Worm (Caenorhabditis elegans) whole organism, L4 larva: ENCODE results near the gene C08D8.1.
A peak's percentile ranks its signal among the peaks of the same experiment; 100 is the strongest.

Experiments
- D1046.2 ChIP-seq: fragments of 200-800 bp; sonication (Bioruptor generic); IDR thresholded peaks from 2 replicates; pipeline ENCODE4 v1.3.6; 2022; ENCODE audit warnings: missing genetic modification characterization, missing compliant biosample characterization
- F49E8.2 ChIP-seq: sonication (generic microtip); optimal IDR thresholded peaks from 2 replicates; lab custom pipeline; 2016; ENCODE audit warnings: missing compliant biosample characterization, mild to moderate bottlenecking, missing genetic modification characterization, borderline replicate concordance
- Y5F2A.4 ChIP-seq: fragments of 200-800 bp; sonication (Bioruptor generic); optimal IDR thresholded peaks from 2 replicates; lab custom pipeline; 2018; ENCODE audit warnings: mild to moderate bottlenecking, missing genetic modification characterization, missing compliant biosample characterization
- ZK337.2 ChIP-seq: fragments of 200-800 bp; sonication (Bioruptor generic); IDR thresholded peaks from 2 replicates; pipeline ENCODE4 v1.3.6; 2022; ENCODE audit warnings: missing genetic modification reagents, missing genetic modification characterization, missing compliant biosample characterization
- ZK546.5 ChIP-seq, 2 experiments: sonication (generic microtip); optimal IDR thresholded peaks; 2 replicates each; lab custom pipeline; 2017; ENCODE audit warnings: missing biosample characterization in 2 of 2, missing genetic modification characterization in 2 of 2
- ama-1 ChIP-seq: fragments of 150-350 bp; optimal IDR thresholded peaks from 2 replicates; lab custom pipeline; 2014; ENCODE audit warnings: inconsistent platforms, mixed read lengths
- arid-1 ChIP-seq: fragments of 200-800 bp; sonication (Bioruptor generic); conservative IDR thresholded peaks from 2 replicates; pipeline ENCODE4 v1.3.6; 2022; ENCODE audit warnings: missing genetic modification reagents, missing genetic modification characterization, missing compliant biosample characterization
- ceh-62 ChIP-seq: sonication (generic microtip); optimal IDR thresholded peaks from 2 replicates; lab custom pipeline; 2017; ENCODE audit warnings: missing biosample characterization, missing genetic modification characterization
- ces-1 ChIP-seq: fragments of 150-350 bp; sonication (generic microtip); optimal IDR thresholded peaks from 4 replicates; lab custom pipeline; 2014; ENCODE audit warnings: missing biosample characterization, missing genetic modification reagents, missing genetic modification characterization
- cey-2 ChIP-seq: sonication (generic microtip); optimal IDR thresholded peaks from 3 replicates; lab custom pipeline; 2017; ENCODE audit warnings: missing genetic modification characterization, mild to moderate bottlenecking, missing compliant biosample characterization, antibody characterized with exemption, borderline replicate concordance; ENCODE audit not compliant: insufficient read depth
- daf-16 ChIP-seq, 3 experiments: sonication (generic microtip); optimal IDR thresholded peaks; 2 replicates each; lab custom pipeline; 2016 to 2017; ENCODE audit warnings: missing genetic modification characterization in 3 of 3, missing genetic modification reagents in 3 of 3, mild to moderate bottlenecking in 2 of 3, missing compliant biosample characterization in 2 of 3, missing biosample characterization in 1 of 3, moderate library complexity in 1 of 3
- daf-8 ChIP-seq: fragments of 200-800 bp; sonication (Bioruptor generic); IDR thresholded peaks from 2 replicates; pipeline ENCODE4 v1.3.6; 2022; ENCODE audit warnings: missing genetic modification characterization, missing compliant biosample characterization
- dmd-6 ChIP-seq: fragments of 200-800 bp; sonication (Bioruptor generic); IDR thresholded peaks from 2 replicates; pipeline ENCODE4 v1.3.6; 2022; ENCODE audit warnings: missing genetic modification reagents, missing genetic modification characterization, missing compliant biosample characterization
- dmd-9 ChIP-seq: fragments of 200-800 bp; sonication (Bioruptor generic); IDR thresholded peaks from 2 replicates; pipeline ENCODE4 v1.3.6; 2022; ENCODE audit warnings: missing genetic modification reagents, missing genetic modification characterization, missing compliant biosample characterization
- dve-1 ChIP-seq: sonication (generic microtip); optimal IDR thresholded peaks from 2 replicates; lab custom pipeline; 2017; ENCODE audit warnings: antibody characterized with exemption, mild to moderate bottlenecking, missing genetic modification characterization, missing compliant biosample characterization; ENCODE audit not compliant: insufficient read depth
- egl-27 ChIP-seq: sonication (generic microtip); optimal IDR thresholded peaks from 3 replicates; lab custom pipeline; 2017; ENCODE audit warnings: missing biosample characterization, missing genetic modification reagents, missing genetic modification characterization
- egl-43 ChIP-seq: fragments of 200-800 bp; sonication (Bioruptor generic); IDR thresholded peaks from 2 replicates; pipeline ENCODE4 v1.3.6; 2022; ENCODE audit warnings: missing genetic modification reagents, missing genetic modification characterization, missing compliant biosample characterization
- hif-1 ChIP-seq, 2 experiments: sonication (generic microtip); optimal IDR thresholded peaks; 2 replicates each; lab custom pipeline; 2016 to 2017; ENCODE audit warnings: missing compliant biosample characterization in 2 of 2, missing genetic modification characterization in 2 of 2, missing genetic modification reagents in 2 of 2, missing genotype in 2 of 2, mild to moderate bottlenecking in 1 of 2
- hlh-11 ChIP-seq: fragments of 200-800 bp; sonication (Bioruptor generic); optimal IDR thresholded peaks from 2 replicates; lab custom pipeline; 2018; ENCODE audit warnings: mild to moderate bottlenecking, missing genetic modification characterization, missing compliant biosample characterization
- hlh-30 ChIP-seq: sonication (generic microtip); optimal IDR thresholded peaks from 2 replicates; lab custom pipeline; 2017; ENCODE audit warnings: antibody characterized with exemption, mild to moderate bottlenecking, missing genetic modification characterization, missing compliant biosample characterization; ENCODE audit not compliant: insufficient read depth
- lim-7 ChIP-seq: fragments of 200-800 bp; sonication (Bioruptor generic); IDR thresholded peaks from 2 replicates; pipeline ENCODE4 v1.3.6; 2022; ENCODE audit warnings: missing genetic modification characterization, missing compliant biosample characterization
- lin-13 ChIP-seq: fragments of 150-350 bp; optimal IDR thresholded peaks from 2 replicates; lab custom pipeline; 2014; ENCODE audit warnings: missing biosample characterization, missing genetic modification reagents, missing genetic modification characterization
- lin-29 ChIP-seq: fragments of 200-800 bp; sonication (Bioruptor generic); IDR thresholded peaks from 2 replicates; pipeline ENCODE4 v1.3.6; 2022; ENCODE audit warnings: missing genetic modification reagents, missing genetic modification characterization, missing compliant biosample characterization
- lir-3 ChIP-seq: sonication (generic microtip); optimal IDR thresholded peaks from 2 replicates; lab custom pipeline; 2016; ENCODE audit warnings: mild to moderate bottlenecking, missing genetic modification characterization, missing compliant biosample characterization
- lsy-2 ChIP-seq, 2 experiments: fragments of 150-350 bp in 1 of 2; sonication (generic microtip) in 1 of 2; optimal IDR thresholded peaks; 2 replicates each; lab custom pipeline; 2014 to 2017; ENCODE audit warnings: missing biosample characterization in 2 of 2, missing genetic modification characterization in 2 of 2
- madf-5 ChIP-seq, 2 experiments: fragments of 200-800 bp; sonication (Bioruptor generic); IDR thresholded peaks; 2 replicates each; pipeline ENCODE4 v1.3.6; 2022; ENCODE audit warnings: missing compliant biosample characterization in 2 of 2, missing genetic modification characterization in 2 of 2
- madf-9 ChIP-seq: fragments of 200-800 bp; sonication (Bioruptor generic); conservative IDR thresholded peaks from 2 replicates; pipeline ENCODE4 v1.3.6; 2022; ENCODE audit warnings: missing genetic modification reagents, missing genetic modification characterization, missing compliant biosample characterization
- mxl-3 ChIP-seq: fragments of 200-800 bp; sonication (Bioruptor generic); optimal IDR thresholded peaks from 2 replicates; lab custom pipeline; 2018; ENCODE audit warnings: mild to moderate bottlenecking, missing genetic modification characterization, missing compliant biosample characterization
- nhr-102 ChIP-seq: sonication (generic microtip); optimal IDR thresholded peaks from 2 replicates; lab custom pipeline; 2016; ENCODE audit warnings: mild to moderate bottlenecking, missing genetic modification characterization, moderate library complexity, missing compliant biosample characterization
- nhr-28 ChIP-seq: fragments of 150-350 bp; optimal IDR thresholded peaks from 2 replicates; lab custom pipeline; 2014; ENCODE audit warnings: missing biosample characterization, missing genetic modification characterization
- nhr-41 ChIP-seq: fragments of 200-800 bp; sonication (Bioruptor generic); IDR thresholded peaks from 2 replicates; pipeline ENCODE4 v1.3.6; 2022; ENCODE audit warnings: missing genetic modification reagents, missing genetic modification characterization, missing compliant biosample characterization
- nhr-42 ChIP-seq: fragments of 200-800 bp; sonication (Bioruptor generic); IDR thresholded peaks from 2 replicates; pipeline ENCODE4 v1.3.6; 2022; ENCODE audit warnings: missing genetic modification characterization, missing compliant biosample characterization
- nhr-48 ChIP-seq: sonication (generic microtip); optimal IDR thresholded peaks from 2 replicates; lab custom pipeline; 2016; ENCODE audit warnings: mild to moderate bottlenecking, missing genetic modification characterization, missing compliant biosample characterization
- nhr-6 ChIP-seq: fragments of 150-350 bp; optimal IDR thresholded peaks from 2 replicates; lab custom pipeline; 2014; ENCODE audit warnings: missing biosample characterization, missing genetic modification characterization
- nhr-77 ChIP-seq: fragments of 150-350 bp; optimal IDR thresholded peaks from 2 replicates; lab custom pipeline; 2014; ENCODE audit warnings: missing biosample characterization, missing genetic modification characterization
- php-3 ChIP-seq: fragments of 200-800 bp; sonication (Bioruptor generic); IDR thresholded peaks from 2 replicates; pipeline ENCODE4 v1.3.6; 2022; ENCODE audit warnings: missing genetic modification reagents, missing genetic modification characterization, missing compliant biosample characterization
- pqm-1 ChIP-seq: sonication (generic microtip); optimal IDR thresholded peaks from 2 replicates; lab custom pipeline; 2017; ENCODE audit warnings: missing biosample characterization, missing genetic modification characterization
- rbr-2 ChIP-seq: sonication (generic microtip); optimal IDR thresholded peaks from 2 replicates; lab custom pipeline; 2016; ENCODE audit warnings: missing genotype, missing genetic modification characterization, missing compliant biosample characterization
- sdz-12 ChIP-seq: fragments of 200-800 bp; sonication (Bioruptor generic); optimal IDR thresholded peaks from 2 replicates; lab custom pipeline; 2018; ENCODE audit warnings: mild to moderate bottlenecking, missing genetic modification characterization, missing compliant biosample characterization
- snpc-4 ChIP-seq: fragments of 150-350 bp; optimal IDR thresholded peaks from 2 replicates; lab custom pipeline; 2014; ENCODE audit warnings: missing biosample characterization, missing genetic modification characterization
- spr-1 ChIP-seq: sonication (generic microtip); optimal IDR thresholded peaks from 2 replicates; lab custom pipeline; 2016; ENCODE audit warnings: mild to moderate bottlenecking, missing genetic modification characterization, missing compliant biosample characterization
- unc-62 ChIP-seq, 3 experiments: fragments of 150-350 bp in 1 of 3; sonication (generic microtip); optimal IDR thresholded peaks in 2 of 3; peaks in 1 of 3; 1 replicate in 1 of 3; 2 replicates in 2 of 3; lab custom pipeline; 2014 to 2017; ENCODE audit warnings: missing biosample characterization in 3 of 3, missing genetic modification characterization in 3 of 3, missing genetic modification reagents in 3 of 3, missing genotype in 1 of 3
- zfp-2 ChIP-seq: sonication (generic microtip); optimal IDR thresholded peaks from 2 replicates; lab custom pipeline; 2016; ENCODE audit warnings: mild to moderate bottlenecking, missing genetic modification characterization, missing compliant biosample characterization
- zfp-3 ChIP-seq: fragments of 200-800 bp; sonication (Bioruptor generic); conservative IDR thresholded peaks from 2 replicates; pipeline ENCODE4 v1.3.6; 2022; ENCODE audit warnings: missing genetic modification reagents, missing genetic modification characterization, missing compliant biosample characterization

C08D8.1 gene

DNA sequence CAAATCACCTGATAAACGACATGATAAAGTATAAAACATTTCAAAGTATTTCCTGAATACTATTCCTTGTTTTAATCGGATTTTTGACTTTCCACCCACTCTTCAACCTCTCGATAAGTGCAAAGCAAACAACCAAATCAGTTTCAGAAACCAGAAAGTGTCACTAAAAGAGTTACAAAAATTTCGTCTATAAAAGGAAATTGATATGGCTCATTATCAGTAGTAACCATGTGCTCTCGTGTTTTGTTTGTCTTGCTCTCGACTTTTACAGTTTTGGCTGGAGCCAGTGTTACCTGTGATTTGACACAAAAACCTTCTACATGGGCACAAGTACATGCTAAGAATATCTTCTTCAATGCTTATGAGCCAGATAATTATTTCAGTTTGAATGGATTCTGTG lies 38.2 kb downstream of the C08D8.1 start, which contains the start of gene F52E1.14:
Gene F52E1.14, plus strand, starts transcription at position 207 of the 400 bp plus-strand sequence.
- TF ChIP-seq zfp-2 (tag; lab: Kevin White, UChicago) = no peak
- TF ChIP-seq pqm-1 (tag; lab: Kevin White, UChicago) = peak; percentile 67
- no peak for TF ChIP-seq hif-1 (tag; optimal IDR thresholded peaks at IDR 0.05; lab: Kevin White, UChicago)
- peak; percentile 84 for TF ChIP-seq nhr-77 (tag; lab: Kevin White, UChicago)
- TF ChIP-seq dve-1 = peak; percentile 85
- peak; percentile 72 for TF ChIP-seq hlh-11 (tag; lab: Kevin White, UChicago)
- TF ChIP-seq egl-43 = no peak
- no peak for TF ChIP-seq madf-5 (GFP tag; IDR thresholded peaks at IDR 0.05; lab: Robert Waterston, UW)
- peak; percentile 62 for TF ChIP-seq cey-2 (tag; lab: Kevin White, UChicago)
- TF ChIP-seq nhr-41 (GFP tag; lab: Robert Waterston, UW) = 0 out of 2 replicates have a peak, but pooled peaks have one; percentile 5
- peak; percentile 67 for TF ChIP-seq nhr-28 (tag; lab: Kevin White, UChicago)
- TF ChIP-seq nhr-42 (GFP tag; lab: Robert Waterston, UW) = no peak
- peak in 1 of 2 experiments; percentile 56 for TF ChIP-seq unc-62 (GFP tag; optimal IDR thresholded peaks at IDR 0.05 in 1 of 2; lab: Kevin White, UChicago)
- TF ChIP-seq unc-62 (tag; optimal IDR thresholded peaks at IDR 0.05; lab: Kevin White, UChicago) = no peak
- TF ChIP-seq mxl-3 = peak; percentile 8
- peak; percentile 80 for TF ChIP-seq dmd-6
- peak; percentile 11 for TF ChIP-seq nhr-48 (tag; lab: Kevin White, UChicago)
- TF ChIP-seq ces-1 (GFP tag; lab: Kevin White, UChicago) = no peak
- TF ChIP-seq php-3 = peak; percentile 37; the same call in 1 of the 2 replicates
- TF ChIP-seq daf-16 (GFP tag; optimal IDR thresholded peaks at IDR 0.05; lab: Kevin White, UChicago) = no peak
- TF ChIP-seq daf-16 (tag; optimal IDR thresholded peaks at IDR 0.05; lab: Kevin White, UChicago) = peak; percentile 80

DNA sequence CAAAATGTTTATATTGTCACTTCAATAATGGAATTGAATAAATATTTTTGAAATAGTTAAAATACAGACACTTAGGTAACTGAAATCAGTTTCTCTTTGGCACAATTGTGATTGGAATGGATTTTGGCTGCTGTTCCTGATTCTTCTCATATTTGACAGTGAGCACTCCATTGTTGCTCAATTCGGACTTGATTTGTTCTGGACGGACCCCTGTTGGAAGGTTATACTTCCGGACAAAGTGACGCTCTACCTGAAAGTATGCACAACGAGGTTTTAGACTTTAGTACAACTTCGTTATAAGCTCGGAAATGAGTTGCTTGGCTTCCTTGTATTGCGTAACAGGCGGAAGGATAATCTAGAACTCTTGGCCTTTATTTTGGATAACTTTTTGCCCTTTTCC lies 39.2 kb downstream of the C08D8.1 start:
- no peak for TF ChIP-seq madf-9
- no peak for TF ChIP-seq daf-8 (GFP tag; lab: Robert Waterston, UW)
- no peak for TF ChIP-seq nhr-102 (tag; lab: Kevin White, UChicago)
- 0 out of 2 replicates have a peak, but pooled peaks have one; percentile 41 for TF ChIP-seq php-3
- TF ChIP-seq lir-3 (tag; lab: Kevin White, UChicago) = no peak
- peak; percentile 48; the same call in 1 of the 2 replicates for TF ChIP-seq zfp-3 (GFP tag; lab: Robert Waterston, UW)
- TF ChIP-seq ZK546.5 (tag; optimal IDR thresholded peaks at IDR 0.05; lab: Kevin White, UChicago) = no peak
- no peak for TF ChIP-seq snpc-4 (tag; lab: Kevin White, UChicago)
- no peak for TF ChIP-seq hlh-30 (tag; lab: Kevin White, UChicago)
- TF ChIP-seq rbr-2 = no peak
- no peak for TF ChIP-seq daf-16 (GFP tag; optimal IDR thresholded peaks at IDR 0.05; lab: Kevin White, UChicago)
- peak; percentile 9 for TF ChIP-seq daf-16 (tag; optimal IDR thresholded peaks at IDR 0.05; lab: Kevin White, UChicago)
- no peak for TF ChIP-seq lin-29 (GFP tag; lab: Robert Waterston, UW)
- TF ChIP-seq nhr-42 (GFP tag; lab: Robert Waterston, UW) = no peak
- peak in 1 of 2 experiments; percentile 59 for TF ChIP-seq unc-62 (GFP tag; optimal IDR thresholded peaks at IDR 0.05 in 1 of 2; lab: Kevin White, UChicago)
- TF ChIP-seq unc-62 (tag; optimal IDR thresholded peaks at IDR 0.05; lab: Kevin White, UChicago) = no peak
- no peak for TF ChIP-seq dmd-9
- no peak for TF ChIP-seq lin-13 (GFP tag; lab: Kevin White, UChicago)
- 0 out of 2 replicates have a peak, but pooled peaks have one; percentile 37 for TF ChIP-seq D1046.2 (GFP tag; lab: Robert Waterston, UW)
- TF ChIP-seq nhr-41 (GFP tag; lab: Robert Waterston, UW) = no peak

DNA sequence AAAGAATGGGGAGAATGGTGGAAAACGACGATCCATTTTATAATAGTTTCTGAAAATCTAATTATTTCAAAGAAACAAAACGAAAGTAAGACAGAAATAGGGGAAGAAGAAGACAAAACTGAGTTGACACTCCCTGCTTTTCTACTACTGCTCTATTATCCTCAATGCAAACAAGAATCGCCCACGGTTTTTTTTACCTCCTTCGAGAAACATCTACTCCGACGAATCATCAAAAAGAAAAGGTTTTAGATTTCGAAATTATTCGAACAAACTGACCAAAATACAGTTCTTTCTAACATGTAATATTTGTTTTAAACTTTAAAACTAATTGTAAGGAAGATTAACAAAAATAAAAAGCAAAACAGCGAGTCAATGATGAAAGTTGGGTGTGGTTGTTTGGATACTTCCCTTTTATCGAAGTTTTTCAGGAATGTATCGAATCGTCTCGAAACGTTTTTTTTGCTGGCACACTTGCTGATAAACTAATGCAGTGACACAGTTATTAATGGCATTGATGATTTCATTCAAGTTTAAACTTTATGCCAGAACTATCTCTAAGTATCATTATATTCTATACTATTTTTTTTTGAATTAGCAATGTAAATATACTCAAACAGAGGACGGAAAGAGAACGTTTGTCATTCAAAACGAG lies 40.4 kb downstream of the C08D8.1 start, which contains the start of gene hsp-17:
Gene hsp-17, minus strand, starts transcription at position 51 of the 652 bp plus-strand sequence.
- TF ChIP-seq spr-1 (tag; lab: Kevin White, UChicago) (no peak), dmd-6 (peak; percentile 27; the same call in 1 of the 2 replicates), lim-7 (GFP tag; lab: Robert Waterston, UW) (no peak), ama-1 (lab: Kevin White, UChicago) (no peak), daf-16 (GFP tag; optimal IDR thresholded peaks at IDR 0.05; lab: Kevin White, UChicago) (no peak), daf-16 (tag; optimal IDR thresholded peaks at IDR 0.05; lab: Kevin White, UChicago) (peak; percentile 68), cey-2 (tag; lab: Kevin White, UChicago) (no peak), ZK337.2 (GFP tag; lab: Robert Waterston, UW) (no peak), egl-27 (tag; lab: Kevin White, UChicago) (no peak), lsy-2 (tag; optimal IDR thresholded peaks at IDR 0.05; lab: Kevin White, UChicago) (no peak), Y5F2A.4 (GFP tag; lab: Kevin White, UChicago) (no peak), ZK546.5 (tag; optimal IDR thresholded peaks at IDR 0.05; lab: Kevin White, UChicago) (no peak), arid-1 (GFP tag; lab: Robert Waterston, UW) (no peak), mxl-3 (no peak), nhr-6 (no peak), ceh-62 (tag; lab: Kevin White, UChicago) (no peak), F49E8.2 (tag; lab: Kevin White, UChicago) (no peak), sdz-12 (no peak)
